Worm (Caenorhabditis elegans) whole organism, mixed stage, embryonic: ENCODE measurements around the gene T20B12.4.

Experiments
- bed-3 ChIP-seq: fragments of 200-800 bp; sonication (Bioruptor generic); optimal IDR thresholded peaks from 3 replicates; lab custom pipeline; 2018; ENCODE audit warnings: mild to moderate bottlenecking, missing genetic modification characterization, moderate library complexity, missing compliant biosample characterization
- blmp-1 ChIP-seq: fragments of 150-350 bp; optimal IDR thresholded peaks from 2 replicates; lab custom pipeline; 2014; ENCODE audit warnings: missing biosample characterization, missing genetic modification characterization
- ceh-39 ChIP-seq: fragments of 150-350 bp; optimal IDR thresholded peaks from 2 replicates; lab custom pipeline; 2014; ENCODE audit warnings: missing biosample characterization, missing genetic modification characterization
- ceh-83 ChIP-seq: fragments of 200-800 bp; sonication (Bioruptor generic); optimal IDR thresholded peaks from 2 replicates; lab custom pipeline; 2018; ENCODE audit warnings: mild to moderate bottlenecking, missing genetic modification characterization, missing compliant biosample characterization
- ces-1 ChIP-seq: fragments of 150-350 bp; optimal IDR thresholded peaks from 2 replicates; lab custom pipeline; 2014; ENCODE audit warnings: missing biosample characterization, missing genetic modification reagents, missing genetic modification characterization
- lin-13 ChIP-seq: fragments of 150-350 bp; optimal IDR thresholded peaks from 2 replicates; lab custom pipeline; 2014; ENCODE audit warnings: missing biosample characterization, missing genetic modification characterization
- nhr-237 ChIP-seq: fragments of 150-350 bp; optimal IDR thresholded peaks from 2 replicates; lab custom pipeline; 2014; ENCODE audit warnings: missing biosample characterization, missing genetic modification characterization
- nhr-76 ChIP-seq: sonication (generic microtip); optimal IDR thresholded peaks from 2 replicates; lab custom pipeline; 2017; ENCODE audit warnings: missing biosample characterization, missing genetic modification characterization
- sem-2 ChIP-seq: fragments of 200-800 bp; sonication (Bioruptor generic); optimal IDR thresholded peaks from 2 replicates; lab custom pipeline; 2018; ENCODE audit warnings: mild to moderate bottlenecking, missing genetic modification characterization, missing compliant biosample characterization
- snpc-4 ChIP-seq: fragments of 150-350 bp; optimal IDR thresholded peaks from 2 replicates; lab custom pipeline; 2014; ENCODE audit warnings: missing biosample characterization, missing genetic modification characterization
- sptf-1 ChIP-seq: sonication (generic microtip); optimal IDR thresholded peaks from 2 replicates; lab custom pipeline; 2017; ENCODE audit warnings: mild to moderate bottlenecking, missing genetic modification characterization, moderate library complexity, missing compliant biosample characterization
- unc-39 ChIP-seq: fragments of 150-350 bp; optimal IDR thresholded peaks from 2 replicates; lab custom pipeline; 2014; ENCODE audit warnings: missing biosample characterization, missing genetic modification characterization
- unc-62 ChIP-seq: fragments of 150-350 bp; optimal IDR thresholded peaks from 2 replicates; lab custom pipeline; 2014; ENCODE audit warnings: missing biosample characterization, missing genetic modification reagents, missing genetic modification characterization

DNA sequence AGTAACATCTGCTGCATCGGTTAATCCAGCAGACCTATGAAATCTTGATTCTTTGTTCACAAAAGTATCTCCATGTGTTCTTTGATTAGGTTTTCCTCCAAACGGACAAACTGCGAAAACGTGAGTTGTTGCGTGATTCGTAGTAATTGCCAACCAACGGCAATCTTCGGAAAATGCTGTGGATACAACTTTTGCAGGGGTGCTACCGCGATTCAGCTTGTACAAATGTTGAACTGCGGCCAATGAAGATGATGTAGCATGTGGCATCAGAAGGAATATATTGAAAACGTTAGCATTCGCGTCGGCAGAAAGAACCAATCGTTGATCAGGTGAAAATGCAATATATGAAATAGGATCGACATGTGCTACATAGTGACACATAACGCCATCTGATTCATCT lies 35.8 kb upstream of the T20B12.4 start:
- TF ChIP-seq nhr-237 (tag; lab: Kevin White, UChicago): no peak
- TF ChIP-seq ces-1 (GFP tag; lab: Kevin White, UChicago): no peak
- no peak for TF ChIP-seq ceh-83 (GFP tag; lab: Kevin White, UChicago)
- no peak for TF ChIP-seq sem-2
- TF ChIP-seq snpc-4: no peak
- no peak for TF ChIP-seq sptf-1
- TF ChIP-seq blmp-1 (tag; lab: Kevin White, UChicago): no peak
- TF ChIP-seq lin-13 (tag; lab: Kevin White, UChicago): no peak
- no peak for TF ChIP-seq bed-3 (GFP tag; lab: Kevin White, UChicago)
- TF ChIP-seq nhr-76: no peak
- TF ChIP-seq unc-39 (tag; lab: Kevin White, UChicago): no peak
- TF ChIP-seq unc-62 (GFP tag; lab: Kevin White, UChicago): no peak
- TF ChIP-seq ceh-39 (tag; lab: Kevin White, UChicago): no peak
